Fruit fly (Drosophila melanogaster): Measurements from ENCODE around the gene CG32655.
A peak's percentile ranks its signal among the peaks of the same experiment; 100 is the strongest.

CG32655 gene

DNA sequence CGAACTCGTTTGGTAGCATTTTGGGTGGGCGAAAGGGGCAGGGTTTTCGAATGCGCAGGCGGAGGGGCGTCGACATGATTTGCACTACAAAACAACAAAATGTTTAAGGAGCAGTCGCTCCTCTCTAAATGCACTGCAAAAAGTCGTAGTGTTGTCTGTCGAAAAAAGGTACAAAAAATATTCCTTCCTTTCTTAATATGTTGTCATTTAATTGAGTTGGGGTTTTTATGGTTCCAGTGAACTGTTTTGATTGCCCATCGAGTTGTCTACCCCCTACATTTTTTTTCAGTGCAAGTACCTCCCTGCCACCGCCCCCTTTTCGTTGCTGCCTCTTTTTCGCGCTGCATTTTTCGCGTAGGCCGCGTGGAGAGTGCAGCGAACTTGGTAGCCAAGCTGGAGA, 9.1 kb downstream of the CG32655 start (continued):
- TF ChIP-seq Met (GFP tag; optimal IDR thresholded peaks at IDR 0.05) (peak; percentile 95), Ets21C (GFP tag; optimal IDR thresholded peaks at IDR 0.05) (peak; percentile 91), acj6 (GFP tag; optimal IDR thresholded peaks at IDR 0.05) (peak; percentile 92), Lpt (GFP tag; optimal IDR thresholded peaks at IDR 0.05) (peak; percentile 96), CG7368 (GFP tag; optimal IDR thresholded peaks at IDR 0.05) (peak; percentile 88), CG6276 (GFP tag; optimal IDR thresholded peaks at IDR 0.05) (peak; percentile 94), CG3032 (tag; optimal IDR thresholded peaks at IDR 0.05) (peak; percentile 92), OdsH (GFP tag; optimal IDR thresholded peaks at IDR 0.05) (peak; percentile 93), Sox102F (GFP tag; optimal IDR thresholded peaks at IDR 0.05) (peak; percentile 94), Blimp-1 (GFP tag; optimal IDR thresholded peaks at IDR 0.05) (peak; percentile 83), CG8119 (GFP tag; IDR thresholded peaks at IDR 0.05) (peak; percentile 93), CG31627 (GFP tag; optimal IDR thresholded peaks at IDR 0.05) (peak; percentile 94), Ets96B (tag; optimal IDR thresholded peaks at IDR 0.05) (peak; percentile 92), CG3919 (GFP tag; optimal IDR thresholded peaks at IDR 0.05) (peak; percentile 96), CG8319 (GFP tag; optimal IDR thresholded peaks at IDR 0.05) (peak; percentile 89), net (GFP tag; optimal IDR thresholded peaks at IDR 0.05) (peak; percentile 94), Smox (GFP tag; optimal IDR thresholded peaks at IDR 0.05) (peak; percentile 93), salr (GFP tag; optimal IDR thresholded peaks at IDR 0.05) (peak; percentile 89 to 92), achi (GFP tag; optimal IDR thresholded peaks at IDR 0.05) (peak; percentile 93), CG10631 (GFP tag; optimal IDR thresholded peaks at IDR 0.05) (peak; percentile 95), cyc (GFP tag; optimal IDR thresholded peaks at IDR 0.05) (peak; percentile 96)

DNA sequence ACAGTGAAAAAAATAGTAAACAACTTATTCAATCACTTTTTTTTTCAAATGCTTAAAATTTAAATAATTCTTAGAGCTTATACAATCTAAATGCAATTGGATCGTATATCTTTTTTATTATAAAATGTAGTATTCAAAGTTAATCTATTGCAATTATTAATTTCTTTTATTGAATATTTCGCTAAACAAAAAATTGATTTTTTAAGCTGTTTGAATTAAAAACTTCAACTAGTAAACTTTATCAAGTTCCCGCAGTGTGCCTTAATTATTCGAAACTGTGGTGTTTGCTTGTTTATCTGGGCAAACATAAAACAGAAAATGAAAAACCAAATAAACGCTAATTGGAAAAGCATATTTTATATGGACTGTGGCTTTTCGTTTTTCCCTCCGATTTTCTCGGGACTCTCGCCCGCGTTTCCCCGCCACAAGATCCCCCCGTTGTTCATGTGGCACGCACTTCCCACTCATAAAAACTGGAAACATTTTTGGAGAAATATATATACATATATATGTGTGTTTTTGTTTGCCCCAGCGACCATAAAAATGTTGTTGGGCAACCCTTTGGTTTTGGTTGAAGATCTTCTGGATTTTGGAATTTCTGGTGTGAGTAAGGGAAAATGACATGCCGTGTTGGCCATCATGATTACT, 10.2 kb downstream of the CG32655 start:
- TF ChIP-seq dac (GFP tag; optimal IDR thresholded peaks at IDR 0.05) (no peak), Gug (GFP tag; IDR thresholded peaks at IDR 0.05) (no peak), CG11294 (GFP tag; IDR thresholded peaks at IDR 0.05) (no peak), esn (GFP tag; optimal IDR thresholded peaks at IDR 0.05) (peak; percentile 2), CG11762 (GFP tag; optimal IDR thresholded peaks at IDR 0.05; ENCODE audit: insufficient read depth) (no peak), fkh (GFP tag; optimal IDR thresholded peaks at IDR 0.05) (peak; percentile 6), CG7368 (GFP tag; optimal IDR thresholded peaks at IDR 0.05) (no peak), svp (GFP tag) (peak; percentile 31), CG31627 (GFP tag; optimal IDR thresholded peaks at IDR 0.05) (no peak), OdsH (GFP tag; optimal IDR thresholded peaks at IDR 0.05) (no peak), CG4318 (GFP tag; optimal IDR thresholded peaks at IDR 0.05) (no peak), dsx (GFP tag; optimal IDR thresholded peaks at IDR 0.05; ENCODE audit: poor library complexity, severe bottlenecking) (no peak), CG10631 (GFP tag; optimal IDR thresholded peaks at IDR 0.05) (no peak), ss (GFP tag; optimal IDR thresholded peaks at IDR 0.05) (no peak), CG8319 (GFP tag; optimal IDR thresholded peaks at IDR 0.05) (no peak), Sox14 (GFP tag; optimal IDR thresholded peaks at IDR 0.05) (no peak), CG34406 (GFP tag; optimal IDR thresholded peaks at IDR 0.05) (no peak), CG10669 (GFP tag; optimal IDR thresholded peaks at IDR 0.05) (no peak), achi (GFP tag; optimal IDR thresholded peaks at IDR 0.05) (peak; percentile 13), CG6854 (GFP tag; optimal IDR thresholded peaks at IDR 0.05) (no peak), Sox15 (GFP tag; optimal IDR thresholded peaks at IDR 0.05) (no peak), Ets96B (tag; optimal IDR thresholded peaks at IDR 0.05) (no peak), Eip75B (GFP tag; optimal IDR thresholded peaks at IDR 0.05) (no peak), Met (GFP tag; optimal IDR thresholded peaks at IDR 0.05) (no peak), pdm3 (GFP tag; optimal IDR thresholded peaks at IDR 0.05) (no peak), CG6276 (GFP tag; optimal IDR thresholded peaks at IDR 0.05) (no peak), Smox (GFP tag; optimal IDR thresholded peaks at IDR 0.05) (no peak), CG3032 (tag; optimal IDR thresholded peaks at IDR 0.05) (no peak), CG6163 (GFP tag; IDR thresholded peaks at IDR 0.05) (no peak), acj6 (GFP tag; optimal IDR thresholded peaks at IDR 0.05) (no peak), CG1621 (tag; optimal IDR thresholded peaks at IDR 0.05) (no peak), CG32006 (GFP tag; optimal IDR thresholded peaks at IDR 0.05) (peak; percentile 26), CG11902 (GFP tag; optimal IDR thresholded peaks at IDR 0.05) (no peak), eg (GFP tag; IDR thresholded peaks at IDR 0.05) (no peak), Eip78C (GFP tag) (peak; percentile 63), CG15336 (GFP tag; IDR thresholded peaks at IDR 0.05) (0 out of 2 replicates have a peak, but pooled peaks have one; percentile 21), Eip93F (GFP tag; optimal IDR thresholded peaks at IDR 0.05) (no peak), CG9139 (GFP tag; optimal IDR thresholded peaks at IDR 0.05) (no peak), CG8632 (GFP tag; optimal IDR thresholded peaks at IDR 0.05) (no peak)

Measured in whole organism, prepupa.